Worm (Caenorhabditis elegans): ENCODE data around the gene prmt-4.

DNA sequence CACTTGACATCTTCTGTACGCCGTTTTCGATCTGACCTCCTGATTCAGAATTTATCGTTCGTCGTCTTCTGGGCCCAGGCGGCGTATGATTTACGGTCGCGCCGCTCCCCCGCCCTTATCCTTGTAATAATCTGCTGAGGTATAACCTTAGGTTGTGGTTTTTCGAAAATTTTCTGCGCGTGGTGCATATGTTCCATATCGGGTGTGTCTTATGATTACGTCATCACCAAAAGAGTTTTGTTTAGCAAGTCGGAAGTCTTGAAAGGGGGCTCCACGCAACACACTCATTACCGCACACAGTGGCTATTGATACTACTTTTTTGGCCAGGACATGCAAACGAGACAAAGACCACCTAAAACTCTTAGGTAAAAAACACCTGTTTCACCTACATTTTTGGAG is 42.7 kb downstream of the prmt-4 start:
- TF ChIP-seq mdl-1 (tag; optimal IDR thresholded peaks at IDR 0.05), result no peak
- no peak for TF ChIP-seq ama-1 (optimal IDR thresholded peaks at IDR 0.05)
- no peak for TF ChIP-seq ztf-11 (tag; optimal IDR thresholded peaks at IDR 0.05)
- no peak for TF ChIP-seq fos-1 (tag; optimal IDR thresholded peaks at IDR 0.05)
- TF ChIP-seq daf-12 (tag; optimal IDR thresholded peaks at IDR 0.05), result no peak
- no peak for TF ChIP-seq sea-2 (GFP tag; optimal IDR thresholded peaks at IDR 0.05)
- TF ChIP-seq jun-1 (tag; optimal IDR thresholded peaks at IDR 0.05), result no peak

All from whole organism, L3 larva.